Worm (Caenorhabditis elegans) whole organism, young adult: ENCODE data around the gene set-2.

Experiments used
- B0336.3 ChIP-seq: fragments of 200-800 bp; sonication (Bioruptor generic); IDR thresholded peaks from 2 replicates; pipeline ENCODE4 v1.3.6; 2022; ENCODE audit warnings: missing genetic modification characterization, missing compliant biosample characterization
- C17E4.6 ChIP-seq: fragments of 200-800 bp; sonication (Bioruptor generic); IDR thresholded peaks from 2 replicates; pipeline ENCODE4 v1.3.6; 2022; ENCODE audit warnings: missing genetic modification reagents, missing genetic modification characterization, missing compliant biosample characterization
- F22D6.2 ChIP-seq: sonication (generic microtip); optimal IDR thresholded peaks from 2 replicates; lab custom pipeline; 2016; ENCODE audit warnings: mild to moderate bottlenecking, missing genetic modification characterization, missing compliant biosample characterization
- F23B12.7 ChIP-seq: sonication (generic microtip); optimal IDR thresholded peaks from 2 replicates; lab custom pipeline; 2017; ENCODE audit warnings: missing genetic modification characterization, mild to moderate bottlenecking, missing compliant biosample characterization, antibody characterized with exemption, moderate library complexity; ENCODE audit not compliant: insufficient read depth
- F37B4.10 ChIP-seq: fragments of 200-800 bp; sonication (Bioruptor generic); IDR thresholded peaks from 2 replicates; pipeline ENCODE4 v1.3.6; 2022; ENCODE audit warnings: missing genetic modification characterization, missing compliant biosample characterization
- F52B5.7 ChIP-seq: sonication (generic microtip); optimal IDR thresholded peaks from 2 replicates; lab custom pipeline; 2016; ENCODE audit warnings: mild to moderate bottlenecking, missing genetic modification characterization, missing compliant biosample characterization
- F57C9.4 ChIP-seq: sonication (generic microtip); optimal IDR thresholded peaks from 2 replicates; lab custom pipeline; 2017; ENCODE audit warnings: mild to moderate bottlenecking, missing genetic modification characterization, missing compliant biosample characterization
- K12H6.12 ChIP-seq: fragments of 200-800 bp; sonication (Bioruptor generic); optimal IDR thresholded peaks from 2 replicates; lab custom pipeline; 2018; ENCODE audit warnings: mild to moderate bottlenecking, missing genetic modification characterization, missing compliant biosample characterization
- Y53F4B.3 ChIP-seq: fragments of 200-800 bp; sonication (Bioruptor generic); IDR thresholded peaks from 2 replicates; pipeline ENCODE4 v1.3.6; 2022; ENCODE audit warnings: missing genetic modification reagents, missing genetic modification characterization, missing compliant biosample characterization
- Y53G8AR.9 ChIP-seq: fragments of 200-800 bp; sonication (Bioruptor generic); conservative IDR thresholded peaks from 2 replicates; pipeline ENCODE4 v1.3.6; 2022; ENCODE audit warnings: missing genetic modification reagents, missing genetic modification characterization, missing compliant biosample characterization
- Y56A3A.18 ChIP-seq: fragments of 200-800 bp; sonication (Bioruptor generic); IDR thresholded peaks from 2 replicates; pipeline ENCODE4 v1.3.6; 2022; ENCODE audit warnings: missing genetic modification reagents, missing genetic modification characterization, missing compliant biosample characterization
- Y95B8A.8 ChIP-seq: fragments of 200-800 bp; sonication (Bioruptor generic); IDR thresholded peaks from 2 replicates; pipeline ENCODE4 v1.3.6; 2022; ENCODE audit warnings: missing genetic modification reagents, missing genetic modification characterization, missing compliant biosample characterization
- ama-1 ChIP-seq, 3 experiments: fragments of 150-350 bp in 1 of 3; sonication (generic microtip) in 2 of 3; optimal IDR thresholded peaks; 2 replicates each; lab custom pipeline; 2014 to 2018; ENCODE audit warnings: missing biosample characterization in 2 of 3, missing genetic modification characterization in 2 of 3, missing genetic modification reagents in 2 of 3
- athp-1 ChIP-seq: sonication (generic microtip); optimal IDR thresholded peaks from 2 replicates; lab custom pipeline; 2017; ENCODE audit warnings: mild to moderate bottlenecking, missing genetic modification characterization, missing compliant biosample characterization
- ccch-3 ChIP-seq: fragments of 200-800 bp; sonication (Bioruptor generic); optimal IDR thresholded peaks from 2 replicates; lab custom pipeline; 2018; ENCODE audit warnings: mild to moderate bottlenecking, missing genetic modification characterization, missing compliant biosample characterization
- ceh-27 ChIP-seq: fragments of 200-800 bp; sonication (Bioruptor generic); optimal IDR thresholded peaks from 2 replicates; lab custom pipeline; 2018; ENCODE audit warnings: mild to moderate bottlenecking, missing genetic modification characterization, moderate library complexity, missing compliant biosample characterization
- ceh-58 ChIP-seq: fragments of 200-800 bp; sonication (Bioruptor generic); IDR thresholded peaks from 2 replicates; pipeline ENCODE4 v1.3.6; 2022; ENCODE audit warnings: missing genetic modification characterization, missing compliant biosample characterization
- ceh-91 ChIP-seq: fragments of 200-800 bp; sonication (Bioruptor generic); IDR thresholded peaks from 2 replicates; pipeline ENCODE4 v1.3.6; 2022; ENCODE audit warnings: missing genetic modification reagents, missing genetic modification characterization, missing compliant biosample characterization
- chd-7 ChIP-seq: sonication (generic microtip); optimal IDR thresholded peaks from 2 replicates; lab custom pipeline; 2016; ENCODE audit warnings: mild to moderate bottlenecking, missing genetic modification characterization, moderate library complexity, missing compliant biosample characterization
- efl-1 ChIP-seq: fragments of 150-350 bp; optimal IDR thresholded peaks from 2 replicates; lab custom pipeline; 2014; ENCODE audit warnings: missing biosample characterization, missing genetic modification reagents, missing genetic modification characterization
- egrh-3 ChIP-seq: fragments of 200-800 bp; sonication (Bioruptor generic); IDR thresholded peaks from 2 replicates; pipeline ENCODE4 v1.3.6; 2022; ENCODE audit warnings: missing genetic modification reagents, missing genetic modification characterization, missing compliant biosample characterization
- ets-4 ChIP-seq: fragments of 200-800 bp; sonication (Bioruptor generic); optimal IDR thresholded peaks from 2 replicates; lab custom pipeline; 2018; ENCODE audit warnings: mild to moderate bottlenecking, missing genetic modification characterization, missing compliant biosample characterization
- him-1 ChIP-seq: sonication (generic microtip); optimal IDR thresholded peaks from 2 replicates; lab custom pipeline; 2016; ENCODE audit warnings: missing genotype, missing genetic modification reagents, missing genetic modification characterization, missing compliant biosample characterization
- hlh-12 ChIP-seq: sonication (generic microtip); optimal IDR thresholded peaks from 2 replicates; lab custom pipeline; 2016; ENCODE audit warnings: missing genetic modification characterization, missing compliant biosample characterization
- hmg-1.2 ChIP-seq: fragments of 200-800 bp; sonication (Bioruptor generic); IDR thresholded peaks from 2 replicates; pipeline ENCODE4 v1.3.6; 2022; ENCODE audit warnings: missing genetic modification reagents, missing genetic modification characterization, missing compliant biosample characterization
- hmg-20 ChIP-seq: fragments of 200-800 bp; sonication (Bioruptor generic); IDR thresholded peaks from 2 replicates; pipeline ENCODE4 v1.3.6; 2022; ENCODE audit warnings: missing genetic modification reagents, missing genetic modification characterization, missing compliant biosample characterization
- hsf-1 ChIP-seq: fragments of 200-800 bp; sonication (Bioruptor generic); IDR thresholded peaks from 2 replicates; pipeline ENCODE4 v1.3.6; 2022; ENCODE audit warnings: missing genetic modification reagents, missing genetic modification characterization, missing compliant biosample characterization
- lag-1 ChIP-seq: fragments of 200-800 bp; sonication (Bioruptor generic); IDR thresholded peaks from 2 replicates; pipeline ENCODE4 v1.3.6; 2022; ENCODE audit warnings: missing genetic modification reagents, missing genetic modification characterization, missing compliant biosample characterization
- lin-26 ChIP-seq: fragments of 200-800 bp; sonication (Bioruptor generic); IDR thresholded peaks from 2 replicates; pipeline ENCODE4 v1.3.6; 2022; ENCODE audit warnings: missing genetic modification reagents, missing genetic modification characterization, missing compliant biosample characterization
- lin-35 ChIP-seq, 3 experiments: fragments of 150-350 bp in 2 of 3; sonication (generic microtip) in 1 of 3; optimal IDR thresholded peaks; 2 replicates each; lab custom pipeline; 2014 to 2018; ENCODE audit warnings: missing biosample characterization in 3 of 3, missing genetic modification characterization in 3 of 3, missing genetic modification reagents in 3 of 3
- madf-6 ChIP-seq: fragments of 200-800 bp; sonication (Bioruptor generic); IDR thresholded peaks from 2 replicates; pipeline ENCODE4 v1.3.6; 2022; ENCODE audit warnings: missing genetic modification reagents, missing genetic modification characterization, missing compliant biosample characterization
- mel-28 ChIP-seq: sonication (generic microtip); optimal IDR thresholded peaks from 2 replicates; lab custom pipeline; 2016; ENCODE audit warnings: borderline replicate concordance, mild to moderate bottlenecking, missing genetic modification characterization, missing compliant biosample characterization
- mes-4 ChIP-seq: sonication (generic microtip); optimal IDR thresholded peaks from 2 replicates; lab custom pipeline; 2016; ENCODE audit warnings: missing genotype, missing genetic modification characterization, missing compliant biosample characterization
- nfya-1 ChIP-seq: sonication (generic microtip); optimal IDR thresholded peaks from 2 replicates; lab custom pipeline; 2017; ENCODE audit warnings: antibody characterized with exemption, missing compliant biosample characterization, missing genetic modification characterization, borderline replicate concordance; ENCODE audit not compliant: insufficient read depth
- nfyb-1 ChIP-seq: fragments of 200-800 bp; sonication (Bioruptor generic); IDR thresholded peaks from 2 replicates; pipeline ENCODE4 v1.3.6; 2022; ENCODE audit warnings: missing genetic modification reagents, missing genetic modification characterization, missing compliant biosample characterization
- nhr-120 ChIP-seq: fragments of 200-800 bp; sonication (Bioruptor generic); IDR thresholded peaks from 2 replicates; pipeline ENCODE4 v1.3.6; 2022; ENCODE audit warnings: missing genetic modification characterization, missing compliant biosample characterization
- nhr-80 ChIP-seq: sonication (generic microtip); optimal IDR thresholded peaks from 2 replicates; lab custom pipeline; 2016; ENCODE audit warnings: missing genetic modification characterization, missing compliant biosample characterization
- pbrm-1 ChIP-seq: fragments of 200-800 bp; sonication (Bioruptor generic); IDR thresholded peaks from 2 replicates; pipeline ENCODE4 v1.3.6; 2022; ENCODE audit warnings: missing genetic modification reagents, missing genetic modification characterization, missing compliant biosample characterization
- snpc-3.4 ChIP-seq: sonication (generic microtip); optimal IDR thresholded peaks from 2 replicates; lab custom pipeline; 2017; ENCODE audit warnings: missing genetic modification characterization, mild to moderate bottlenecking, missing compliant biosample characterization, antibody characterized with exemption, moderate library complexity, missing genotype, missing genetic modification reagents
- unc-130 ChIP-seq: sonication (generic microtip); optimal IDR thresholded peaks from 2 replicates; lab custom pipeline; 2016; ENCODE audit warnings: missing genetic modification reagents, missing genetic modification characterization, missing compliant biosample characterization
- xnd-1 ChIP-seq: sonication (generic microtip); optimal IDR thresholded peaks from 2 replicates; lab custom pipeline; 2016; ENCODE audit warnings: missing genotype, missing genetic modification reagents, missing genetic modification characterization, missing compliant biosample characterization
- zfh-2 ChIP-seq: fragments of 200-800 bp; sonication (Bioruptor generic); conservative IDR thresholded peaks from 2 replicates; pipeline ENCODE4 v1.3.6; 2022; ENCODE audit warnings: missing genetic modification reagents, missing genetic modification characterization, missing compliant biosample characterization
- zim-3 ChIP-seq: sonication (generic microtip); optimal IDR thresholded peaks from 2 replicates; lab custom pipeline; 2017; ENCODE audit warnings: mild to moderate bottlenecking, missing genetic modification characterization, moderate library complexity, missing compliant biosample characterization
- ztf-22 ChIP-seq: fragments of 200-800 bp; sonication (Bioruptor generic); optimal IDR thresholded peaks from 2 replicates; lab custom pipeline; 2018; ENCODE audit warnings: mild to moderate bottlenecking, missing genetic modification characterization, moderate library complexity, missing compliant biosample characterization
- ztf-25 ChIP-seq: fragments of 200-800 bp; sonication (Bioruptor generic); IDR thresholded peaks from 2 replicates; pipeline ENCODE4 v1.3.6; 2022; ENCODE audit warnings: missing genetic modification reagents, missing genetic modification characterization, missing compliant biosample characterization

set-2 gene

ce11 chrIII:4967236-4967635, 37.2 kb upstream of the set-2 start:
- TF ChIP-seq hsf-1, result no peak
- no peak for TF ChIP-seq athp-1 (tag; lab: Kevin White, UChicago)
- no peak for TF ChIP-seq pbrm-1
- no peak for TF ChIP-seq F22D6.2 (tag; lab: Kevin White, UChicago)
- TF ChIP-seq him-1 (tag; lab: Kevin White, UChicago), result no peak
- no peak for TF ChIP-seq ztf-22

DNA sequence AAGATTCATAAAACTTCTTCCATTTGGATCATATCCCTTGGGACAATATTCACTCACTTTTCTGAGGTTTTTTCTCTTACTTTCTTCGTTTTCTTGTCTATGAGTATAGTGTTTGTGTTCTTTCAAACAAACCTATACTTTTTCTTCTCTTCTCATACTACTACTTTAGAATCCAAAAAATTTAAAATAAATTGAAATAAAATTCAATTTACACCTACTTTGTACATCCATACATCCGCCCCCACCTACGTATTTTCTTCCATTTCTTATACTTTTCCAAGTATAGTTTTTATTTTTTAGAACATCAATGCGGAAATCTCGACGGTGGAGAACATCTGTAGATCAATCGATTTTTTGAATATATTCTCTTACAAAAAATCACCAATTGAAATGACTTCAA, 35.3 kb upstream of the set-2 start, which contains the start of gene nca-2:
TSS of gene nca-2 (plus strand) at position 301 of the 400 bp plus-strand sequence.
- no peak for TF ChIP-seq Y53F4B.3 (GFP tag; lab: Robert Waterston, UW)
- no peak for TF ChIP-seq xnd-1 (tag; lab: Kevin White, UChicago)
- no peak for TF ChIP-seq ceh-58
- no peak for TF ChIP-seq nfyb-1 (GFP tag; lab: Robert Waterston, UW)
- no peak for TF ChIP-seq hlh-12 (tag; lab: Kevin White, UChicago)
- TF ChIP-seq unc-130 (GFP tag; lab: Kevin White, UChicago), result no peak
- no peak for TF ChIP-seq efl-1 (GFP tag; lab: Kevin White, UChicago)
- TF ChIP-seq Y53G8AR.9 (GFP tag; lab: Robert Waterston, UW), result no peak
- TF ChIP-seq F57C9.4 (tag; lab: Kevin White, UChicago), result no peak

DNA sequence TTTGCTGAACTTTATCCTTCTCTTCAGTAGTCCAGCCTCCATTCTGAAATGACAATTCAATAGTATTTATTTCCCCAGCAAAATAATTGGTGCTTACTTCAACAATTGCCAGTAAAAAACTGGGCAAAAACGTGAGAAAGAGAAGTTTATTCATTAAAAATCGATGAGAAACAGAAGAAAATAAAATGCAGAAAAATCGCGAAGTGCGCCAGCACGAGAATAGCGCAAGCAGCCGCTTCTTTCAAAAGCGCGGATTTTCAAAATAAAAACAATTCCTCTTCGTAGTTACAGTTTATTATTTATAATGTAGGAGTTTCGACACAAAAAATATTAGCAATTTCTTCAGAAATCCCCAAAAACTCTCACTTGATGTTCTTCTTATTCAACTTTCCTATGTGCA, 32.9 kb upstream of the set-2 start, which contains the start of gene C27F2.9:
TSS of gene C27F2.9 (minus strand) at position 159 of the 400 bp plus-strand sequence.
- TF ChIP-seq ets-4 (GFP tag; lab: Kevin White, UChicago), result no peak
- TF ChIP-seq B0336.3 (GFP tag; lab: Robert Waterston, UW), result no peak
- TF ChIP-seq hmg-1.2, result peak; percentile 67
- no peak for TF ChIP-seq F52B5.7 (tag; lab: Kevin White, UChicago)
- TF ChIP-seq hmg-20 (GFP tag; lab: Robert Waterston, UW), result peak; percentile 85
- peak; percentile 48 for TF ChIP-seq unc-130 (GFP tag; lab: Kevin White, UChicago)
- no peak for TF ChIP-seq ama-1 (optimal IDR thresholded peaks at IDR 0.05; lab: Kevin White, UChicago)
- peak in 1 of 2 experiments; percentile 27 for TF ChIP-seq ama-1 (GFP tag; optimal IDR thresholded peaks at IDR 0.05; lab: Kevin White, UChicago)
- peak; percentile 82 to 98 (median 87) for TF ChIP-seq lin-35 (GFP tag; optimal IDR thresholded peaks at IDR 0.05; lab: Kevin White, UChicago)
- peak; percentile 24 for TF ChIP-seq F23B12.7 (tag; lab: Kevin White, UChicago)
- no peak for TF ChIP-seq lag-1 (GFP tag; lab: Robert Waterston, UW)
- peak; percentile 54 for TF ChIP-seq K12H6.12 (tag; lab: Kevin White, UChicago)
- peak; percentile 52 for TF ChIP-seq nhr-80
- TF ChIP-seq mel-28 (tag; lab: Kevin White, UChicago), result no peak
- no peak for TF ChIP-seq C17E4.6 (GFP tag; lab: Robert Waterston, UW)
- TF ChIP-seq egrh-3 (GFP tag; lab: Robert Waterston, UW), result 0 out of 2 replicates have a peak, but pooled peaks have one; percentile 12
- TF ChIP-seq Y95B8A.8 (GFP tag; lab: Robert Waterston, UW), result no peak
- no peak for TF ChIP-seq hsf-1
- TF ChIP-seq zfh-2 (GFP tag; lab: Robert Waterston, UW), result no peak
- TF ChIP-seq nhr-120, result no peak
- TF ChIP-seq ztf-25 (GFP tag; lab: Robert Waterston, UW), result no peak
- TF ChIP-seq snpc-3.4 (tag; lab: Kevin White, UChicago), result peak; percentile 69
- TF ChIP-seq lin-26, result no peak
- peak; percentile 34 for TF ChIP-seq ceh-27 (GFP tag; lab: Kevin White, UChicago)
- no peak for TF ChIP-seq chd-7 (tag; lab: Kevin White, UChicago)
- TF ChIP-seq F37B4.10 (GFP tag; lab: Robert Waterston, UW), result no peak
- no peak for TF ChIP-seq mes-4 (tag; lab: Kevin White, UChicago)
- peak; percentile 95 for TF ChIP-seq Y53G8AR.9 (GFP tag; lab: Robert Waterston, UW)
- no peak for TF ChIP-seq madf-6 (GFP tag; lab: Robert Waterston, UW)
- no peak for TF ChIP-seq ccch-3 (GFP tag; lab: Kevin White, UChicago)
- TF ChIP-seq ceh-58, result no peak
- peak; percentile 61; the same call in 1 of the 2 replicates for TF ChIP-seq ceh-91 (GFP tag; lab: Robert Waterston, UW)
- TF ChIP-seq zim-3 (tag; lab: Kevin White, UChicago), result no peak
- no peak for TF ChIP-seq nfya-1 (tag; lab: Kevin White, UChicago)
- no peak for TF ChIP-seq nfyb-1 (GFP tag; lab: Robert Waterston, UW)
- TF ChIP-seq Y56A3A.18, result no peak
